Worm (Caenorhabditis elegans): ENCODE results near the gene pigq-1.

DNA sequence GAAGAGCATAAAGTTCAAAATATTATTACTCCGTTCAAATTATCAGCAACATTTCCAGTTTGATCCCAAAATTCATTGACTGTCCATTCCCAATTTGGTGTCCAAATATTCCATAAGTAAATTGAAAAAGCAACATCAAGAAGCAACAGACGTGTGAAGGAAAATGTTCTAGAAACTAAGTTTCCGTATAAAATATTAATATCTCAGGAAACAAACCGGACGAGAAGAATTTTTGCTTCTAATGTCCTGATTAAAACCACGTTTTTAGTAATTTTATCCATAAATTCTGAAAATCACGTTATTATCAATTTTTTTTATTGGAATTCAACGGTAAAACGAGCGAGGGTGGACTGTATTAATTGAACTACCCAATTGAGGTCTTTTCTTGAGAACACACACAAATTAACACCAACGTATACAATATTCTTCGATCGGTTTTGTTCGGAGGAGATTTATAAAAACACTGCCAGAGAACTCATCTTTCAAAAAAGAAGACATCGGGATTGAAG, at the start of gene pigq-1:
- TF ChIP-seq lin-15B (tag; optimal IDR thresholded peaks at IDR 0.05): no peak
- peak; percentile 59; the same call in 1 of the 2 replicates for TF ChIP-seq pha-4 (GFP tag; IDR thresholded peaks at IDR 0.05)
- no peak for TF ChIP-seq pha-4 (tag; optimal IDR thresholded peaks at IDR 0.05)
- peak in 1 of 2 experiments; percentile 71 for TF ChIP-seq lsy-2 (tag; optimal IDR thresholded peaks at IDR 0.05)
- no peak for TF ChIP-seq lin-39 (tag; optimal IDR thresholded peaks at IDR 0.05)
- no peak for TF ChIP-seq Y5F2A.4 (GFP tag; optimal IDR thresholded peaks at IDR 0.05)
